Worm (Caenorhabditis elegans) whole organism, late embryonic: ENCODE measurements around the gene F11E6.6.

Source experiments
- C38D4.7 ChIP-seq: fragments of 200-800 bp; sonication (Bioruptor generic); optimal IDR thresholded peaks from 2 replicates; lab custom pipeline; 2018; ENCODE audit warnings: mild to moderate bottlenecking, missing genetic modification characterization, moderate library complexity, missing compliant biosample characterization
- F13H6.1 ChIP-seq: sonication (generic microtip); optimal IDR thresholded peaks from 2 replicates; lab custom pipeline; 2016; ENCODE audit warnings: missing genetic modification characterization, missing compliant biosample characterization
- ceh-34 ChIP-seq: sonication (generic microtip); optimal IDR thresholded peaks from 2 replicates; lab custom pipeline; 2016; ENCODE audit warnings: mild to moderate bottlenecking, missing genetic modification characterization, missing compliant biosample characterization
- ceh-45 ChIP-seq: fragments of 200-800 bp; sonication (Bioruptor generic); IDR thresholded peaks from 2 replicates; pipeline ENCODE4 v1.3.6; 2022; ENCODE audit warnings: missing genetic modification reagents, missing genetic modification characterization, missing compliant biosample characterization
- ceh-6 ChIP-seq: fragments of 200-800 bp; sonication (Bioruptor generic); optimal IDR thresholded peaks from 2 replicates; lab custom pipeline; 2018; ENCODE audit warnings: mild to moderate bottlenecking, missing genetic modification characterization, missing compliant biosample characterization
- dve-1 ChIP-seq: sonication (generic microtip); optimal IDR thresholded peaks from 2 replicates; lab custom pipeline; 2017; ENCODE audit warnings: antibody characterized with exemption, mild to moderate bottlenecking, missing genetic modification characterization, missing compliant biosample characterization
- elt-2 ChIP-seq: sonication (generic microtip); optimal IDR thresholded peaks from 2 replicates; lab custom pipeline; 2016; ENCODE audit warnings: missing genetic modification reagents, missing genetic modification characterization, missing compliant biosample characterization
- eyg-1 ChIP-seq: sonication (generic microtip); optimal IDR thresholded peaks from 2 replicates; lab custom pipeline; 2016; ENCODE audit warnings: missing genotype, missing genetic modification characterization, missing compliant biosample characterization
- hlh-6 ChIP-seq: sonication (generic microtip); optimal IDR thresholded peaks from 2 replicates; lab custom pipeline; 2016; ENCODE audit warnings: missing genotype, missing genetic modification characterization, missing compliant biosample characterization
- nhr-11 ChIP-seq: fragments of 150-350 bp; optimal IDR thresholded peaks from 2 replicates; lab custom pipeline; 2014; ENCODE audit warnings: missing biosample characterization, missing genetic modification characterization
- odd-2 ChIP-seq: sonication (generic microtip); optimal IDR thresholded peaks from 2 replicates; lab custom pipeline; 2017; ENCODE audit warnings: antibody characterized with exemption, mild to moderate bottlenecking, missing genetic modification characterization, missing compliant biosample characterization
- pha-4 ChIP-seq: fragments of 150-350 bp; optimal IDR thresholded peaks from 2 replicates; lab custom pipeline; 2018; ENCODE audit warnings: missing biosample characterization, missing genetic modification reagents, missing genetic modification characterization
- pqm-1 ChIP-seq: sonication (generic microtip); optimal IDR thresholded peaks from 2 replicates; lab custom pipeline; 2016; ENCODE audit warnings: missing genetic modification characterization, missing compliant biosample characterization
- tbx-2 ChIP-seq: sonication (generic microtip); optimal IDR thresholded peaks from 2 replicates; lab custom pipeline; 2016; ENCODE audit warnings: missing genetic modification characterization, missing compliant biosample characterization

DNA sequence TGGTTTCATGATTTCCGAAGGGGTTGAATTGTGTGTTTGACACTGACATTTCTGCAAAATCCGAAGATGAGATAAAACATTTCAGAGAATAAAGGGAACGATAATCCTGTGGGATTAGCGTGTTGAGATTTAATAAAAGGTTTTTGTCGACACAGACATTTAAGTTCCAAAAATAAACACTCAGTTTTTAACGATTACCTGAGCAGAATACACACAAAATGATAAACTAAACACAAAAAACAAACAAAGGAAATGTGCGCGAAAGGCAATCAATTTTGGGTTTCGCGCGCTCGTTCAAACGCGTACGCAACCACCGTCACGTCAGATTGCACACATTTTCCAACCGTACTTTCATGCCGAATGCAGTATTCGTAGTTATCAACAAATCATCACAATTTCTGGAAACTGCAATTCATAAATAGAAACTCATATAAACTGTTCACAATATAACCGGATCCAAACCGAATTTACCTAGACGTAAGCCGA, 4.5 kb downstream of the F11E6.6 start, which contains the start of gene rif-1.1:
- TF ChIP-seq pqm-1 (tag; lab: Kevin White, UChicago), result no peak
- no peak for TF ChIP-seq eyg-1 (tag; lab: Kevin White, UChicago)
- no peak for TF ChIP-seq ceh-45 (GFP tag; lab: Robert Waterston, UW)
- TF ChIP-seq ceh-34 (tag; lab: Kevin White, UChicago), result no peak
- TF ChIP-seq F13H6.1 (tag; lab: Kevin White, UChicago), result no peak
- TF ChIP-seq C38D4.7 (GFP tag; lab: Kevin White, UChicago), result no peak
- peak; percentile 2 for TF ChIP-seq tbx-2
- TF ChIP-seq pha-4, result no peak
- peak; percentile 29 for TF ChIP-seq dve-1 (tag; lab: Kevin White, UChicago)
- no peak for TF ChIP-seq odd-2
- no peak for TF ChIP-seq nhr-11
- TF ChIP-seq elt-2 (tag; lab: Kevin White, UChicago), result no peak
- TF ChIP-seq hlh-6 (tag; lab: Kevin White, UChicago), result no peak
- TF ChIP-seq ceh-6 (GFP tag; lab: Kevin White, UChicago), result no peak
